Worm (Caenorhabditis elegans): ENCODE data around the gene lgc-56.

Gene lgc-56

DNA sequence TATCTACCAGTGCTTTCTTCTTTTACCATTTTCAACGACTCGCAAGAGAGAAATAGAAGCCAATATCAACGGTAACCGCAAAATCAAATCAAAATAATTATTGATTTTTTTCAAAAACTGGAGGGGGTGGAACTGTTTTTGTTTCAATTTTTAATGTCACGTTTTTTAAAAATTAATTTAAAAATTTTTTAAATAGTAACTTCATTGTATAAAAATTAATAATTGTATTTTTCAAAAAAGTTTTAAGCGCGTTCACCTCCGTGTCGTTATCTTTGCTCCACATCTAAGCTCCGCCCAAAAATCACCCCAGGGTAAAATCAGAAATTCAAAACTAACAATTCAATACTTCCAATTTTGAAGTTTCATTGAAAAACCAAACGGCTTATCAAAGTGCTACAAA lies 30.9 kb downstream of the lgc-56 start, which contains the start of gene C27D6.11:
Gene C27D6.11 (minus strand): TSS at position 101 of the 400 bp plus-strand sequence.
- TF ChIP-seq let-526 (GFP tag; IDR thresholded peaks at IDR 0.05) (no peak), nhr-80 (tag; optimal IDR thresholded peaks at IDR 0.05) (no peak), madf-8 (GFP tag; conservative IDR thresholded peaks at IDR 0.05) (no peak), hlh-12 (tag; optimal IDR thresholded peaks at IDR 0.05) (no peak), ceh-58 (GFP tag; IDR thresholded peaks at IDR 0.05) (no peak), ztf-28 (GFP tag; IDR thresholded peaks at IDR 0.05) (no peak), nfya-1 (tag; optimal IDR thresholded peaks at IDR 0.05; ENCODE audit: borderline replicate concordance, insufficient read depth) (no peak), hmg-1.2 (GFP tag; IDR thresholded peaks at IDR 0.05) (no peak), athp-1 (tag; optimal IDR thresholded peaks at IDR 0.05) (no peak), B0019.2 (GFP tag; conservative IDR thresholded peaks at IDR 0.05) (no peak), F55B11.4 (tag; optimal IDR thresholded peaks at IDR 0.05; ENCODE audit: borderline replicate concordance, insufficient read depth) (no peak), ceh-27 (GFP tag; optimal IDR thresholded peaks at IDR 0.05) (no peak), xnd-1 (tag; optimal IDR thresholded peaks at IDR 0.05) (no peak), lin-26 (GFP tag; IDR thresholded peaks at IDR 0.05) (no peak), aptf-3 (GFP tag; IDR thresholded peaks at IDR 0.05) (no peak)

DNA sequence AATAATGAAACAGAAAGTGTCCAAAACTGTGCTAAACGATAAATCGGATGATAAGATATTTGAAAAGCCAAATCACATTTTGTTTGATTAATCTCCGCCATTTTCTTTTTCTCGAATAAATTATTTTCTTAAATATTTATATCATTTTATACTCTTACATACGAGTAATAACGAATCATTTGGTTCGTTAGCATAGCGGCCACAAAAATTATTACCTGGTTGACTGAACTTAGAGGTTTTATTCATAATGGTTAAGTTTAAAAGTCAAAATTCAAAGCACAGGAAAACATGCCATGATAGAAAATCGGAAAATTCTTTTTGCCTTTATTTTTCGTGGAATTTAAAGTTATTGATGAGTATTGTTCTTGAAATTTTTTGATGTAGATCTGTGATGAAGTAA lies 33.1 kb downstream of the lgc-56 start, which contains the start of gene srb-5:
Gene srb-5 (minus strand): TSS at position 101 of the 400 bp plus-strand sequence.
- TF ChIP-seq attf-5 (GFP tag; optimal IDR thresholded peaks at IDR 0.05), result no peak
- TF ChIP-seq ceh-27 (GFP tag; optimal IDR thresholded peaks at IDR 0.05), result no peak
- TF ChIP-seq rec-8 (tag; optimal IDR thresholded peaks at IDR 0.05), result no peak
- TF ChIP-seq F57A8.1 (GFP tag; optimal IDR thresholded peaks at IDR 0.05), result no peak
- no peak for TF ChIP-seq Y53F4B.3 (GFP tag; IDR thresholded peaks at IDR 0.05)
- TF ChIP-seq attf-3 (GFP tag; conservative IDR thresholded peaks at IDR 0.05), result no peak
- no peak for TF ChIP-seq lin-40 (tag; optimal IDR thresholded peaks at IDR 0.05)
- TF ChIP-seq bed-2 (GFP tag; IDR thresholded peaks at IDR 0.05), result no peak
- no peak for TF ChIP-seq lin-35 (GFP tag; optimal IDR thresholded peaks at IDR 0.05)
- no peak for TF ChIP-seq B0035.1 (tag; optimal IDR thresholded peaks at IDR 0.05)
- no peak for TF ChIP-seq madf-10 (tag; optimal IDR thresholded peaks at IDR 0.05)
- TF ChIP-seq ama-1 (optimal IDR thresholded peaks at IDR 0.05), result no peak
- TF ChIP-seq ama-1 (GFP tag; optimal IDR thresholded peaks at IDR 0.05), result no peak
- TF ChIP-seq hmg-1.2 (GFP tag; IDR thresholded peaks at IDR 0.05), result no peak

DNA sequence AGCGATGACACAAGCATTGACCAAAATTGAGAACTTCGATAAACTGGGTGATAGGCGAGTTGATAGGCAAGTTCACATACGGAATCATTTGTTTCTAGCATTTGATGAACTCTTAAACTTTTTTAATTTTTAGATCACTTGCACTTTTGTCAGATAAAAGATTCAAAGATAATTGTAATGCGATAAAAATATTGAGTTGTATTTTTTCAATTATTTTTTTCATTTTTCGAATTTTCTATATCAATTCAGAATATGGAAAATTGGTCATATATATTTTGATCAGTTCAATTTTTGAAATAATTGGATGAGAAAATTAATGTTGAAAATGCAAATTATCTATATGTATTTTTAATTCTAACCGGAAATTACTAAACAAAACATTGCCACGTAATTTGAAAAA lies 36.6 kb downstream of the lgc-56 start, which contains the start of gene srb-3:
Gene srb-3 (minus strand): TSS at position 101 of the 400 bp plus-strand sequence.
- TF ChIP-seq ztf-25 (GFP tag; IDR thresholded peaks at IDR 0.05) (no peak), efl-1 (GFP tag; optimal IDR thresholded peaks at IDR 0.05) (no peak), fkh-3 (tag; optimal IDR thresholded peaks at IDR 0.05) (no peak), madf-8 (GFP tag; conservative IDR thresholded peaks at IDR 0.05) (no peak), ekl-4 (GFP tag; IDR thresholded peaks at IDR 0.05) (no peak), tlf-1 (GFP tag; optimal IDR thresholded peaks at IDR 0.05) (no peak), ceh-27 (GFP tag; optimal IDR thresholded peaks at IDR 0.05) (no peak), C06A6.2 (GFP tag; conservative IDR thresholded peaks at IDR 0.05) (no peak)

DNA sequence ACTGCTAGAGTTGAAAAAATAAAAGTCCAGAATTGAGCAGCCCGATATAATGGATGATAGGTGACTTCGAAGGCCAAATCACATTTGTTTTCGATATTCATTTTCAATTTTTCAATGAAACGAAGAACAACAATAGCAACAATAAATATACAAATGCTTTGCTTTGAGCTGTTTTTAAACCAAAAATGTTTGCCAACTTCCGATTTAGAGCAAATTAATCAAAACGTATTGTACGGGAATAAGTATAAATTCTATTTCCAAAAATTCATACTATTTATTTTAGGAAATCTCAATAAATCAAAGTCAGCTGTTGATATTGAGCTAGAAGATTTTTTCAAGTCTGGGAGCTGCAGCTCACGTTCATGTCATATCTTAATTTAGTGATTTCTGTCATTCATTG lies 40.8 kb downstream of the lgc-56 start, which contains the start of gene srb-1:
Gene srb-1 (minus strand): TSS at position 101 of the 400 bp plus-strand sequence.
- TF ChIP-seq C17E4.6 (GFP tag; IDR thresholded peaks at IDR 0.05), result no peak
- TF ChIP-seq F49E8.2 (tag; optimal IDR thresholded peaks at IDR 0.05; ENCODE audit: insufficient read depth), result no peak
- TF ChIP-seq attf-6 (GFP tag; IDR thresholded peaks at IDR 0.05), result no peak
- no peak for TF ChIP-seq F57A8.1 (GFP tag; optimal IDR thresholded peaks at IDR 0.05)
- TF ChIP-seq hmg-20 (GFP tag; IDR thresholded peaks at IDR 0.05), result no peak
- no peak for TF ChIP-seq T07F8.4 (tag; optimal IDR thresholded peaks at IDR 0.05)
- no peak for TF ChIP-seq nfyb-1 (GFP tag; IDR thresholded peaks at IDR 0.05)

Measured in whole organism, young adult.